Worm (Caenorhabditis elegans): ENCODE measurements around the gene F18F11.4.

ce11 chrIV:366406-366805 lies 35.8 kb downstream of the F18F11.4 start:
- no peak for TF ChIP-seq W03F9.2 (tag; optimal IDR thresholded peaks at IDR 0.05)
- TF ChIP-seq dao-5 (tag; optimal IDR thresholded peaks at IDR 0.05): no peak
- TF ChIP-seq him-1 (tag; optimal IDR thresholded peaks at IDR 0.05): no peak

All from whole organism, L4/young adult.